Worm (Caenorhabditis elegans) whole organism, L1 larva: Measurements from ENCODE around the gene pis-1.

Experiments
- mep-1 ChIP-seq: fragments of 150-350 bp; optimal IDR thresholded peaks from 2 replicates; lab custom pipeline; 2014; ENCODE audit warnings: missing biosample characterization, missing genetic modification characterization
- nhr-28 ChIP-seq: fragments of 150-350 bp; optimal IDR thresholded peaks from 2 replicates; lab custom pipeline; 2014; ENCODE audit warnings: missing biosample characterization, missing genetic modification characterization
- ztf-11 ChIP-seq, 2 experiments: sonication (generic microtip); optimal IDR thresholded peaks; 2 replicates each; lab custom pipeline; 2016 to 2017; ENCODE audit warnings: missing genetic modification characterization in 2 of 2, missing biosample characterization in 1 of 2, missing compliant biosample characterization in 1 of 2

ce11 chrIV:9836317-9836716, 39.9 kb upstream of the pis-1 start, which contains the start of gene msp-81:
- TF ChIP-seq ztf-11 (tag; optimal IDR thresholded peaks at IDR 0.05; lab: Kevin White, UChicago) (no peak), mep-1 (tag; lab: Kevin White, UChicago) (no peak), nhr-28 (tag; lab: Kevin White, UChicago) (no peak)
